Worm (Caenorhabditis elegans): Measurements from ENCODE around the gene R07G3.8.

ce11 chrII:7593227-7593626 lies 27.1 kb downstream of the R07G3.8 start:
- TF ChIP-seq unc-39 (tag; optimal IDR thresholded peaks at IDR 0.05) (no peak), nhr-25 (tag; optimal IDR thresholded peaks at IDR 0.05) (no peak), elt-1 (tag; optimal IDR thresholded peaks at IDR 0.05) (no peak), elt-3 (tag; optimal IDR thresholded peaks at IDR 0.05) (no peak), ceh-82 (tag; optimal IDR thresholded peaks at IDR 0.05) (no peak), nhr-67 (tag; optimal IDR thresholded peaks at IDR 0.05) (no peak), snpc-4 (tag; optimal IDR thresholded peaks at IDR 0.05) (no peak), zag-1 (tag; optimal IDR thresholded peaks at IDR 0.05) (no peak)
